Fruit fly (Drosophila melanogaster) whole organism, wandering third instar larva: ENCODE measurements around the gene CG14071.

Experiments
- CG32264 ChIP-seq: fragments of 200-800 bp; sonication (Bioruptor generic); optimal IDR thresholded peaks from 2 replicates; lab custom pipeline; 2016; ENCODE audit warnings: missing biosample characterization, missing genetic modification characterization
- CG9705 ChIP-seq: fragments of 200-800 bp; sonication (Bioruptor generic); optimal IDR thresholded peaks from 2 replicates; lab custom pipeline; 2018; ENCODE audit warnings: missing biosample characterization, mild to moderate bottlenecking, missing genetic modification characterization
- CrebA ChIP-seq: fragments of 200-800 bp; sonication (Bioruptor generic); optimal IDR thresholded peaks from 2 replicates; lab custom pipeline; 2016; ENCODE audit warnings: missing biosample characterization, mild to moderate bottlenecking, missing genetic modification characterization, borderline replicate concordance
- Dfd ChIP-seq: fragments of >200 bp; optimal IDR thresholded peaks from 2 replicates; lab custom pipeline; 2017; ENCODE audit warnings: missing biosample characterization, missing genetic modification characterization
- Dif ChIP-seq: fragments of 200-275, 200-300 bp; sonication (Bioruptor generic); optimal IDR thresholded peaks from 2 replicates; lab custom pipeline; 2018; ENCODE audit warnings: missing biosample characterization, missing genetic modification characterization; ENCODE audit not compliant: partially characterized antibody
- GATAd ChIP-seq: sonication (Bioruptor generic); optimal IDR thresholded peaks from 2 replicates; lab custom pipeline; 2016; ENCODE audit warnings: missing biosample characterization, missing genetic modification characterization
- HLH106 ChIP-seq: fragments of 200-800 bp; optimal IDR thresholded peaks from 3 replicates; lab custom pipeline; 2019; ENCODE audit warnings: missing biosample characterization, mild to moderate bottlenecking, missing genetic modification characterization, moderate library complexity
- Hnf4 ChIP-seq: fragments of 200-800 bp; sonication (Bioruptor generic); optimal IDR thresholded peaks from 2 replicates; lab custom pipeline; 2016; ENCODE audit warnings: missing biosample characterization, mild to moderate bottlenecking, missing genetic modification characterization
- Hr78 ChIP-seq: fragments of >200 bp; optimal IDR thresholded peaks from 2 replicates; lab custom pipeline; 2017; ENCODE audit warnings: missing biosample characterization, missing genetic modification characterization
- Hr83 ChIP-seq: fragments of 200-300 bp; sonication (Bioruptor generic); optimal IDR thresholded peaks from 2 replicates; lab custom pipeline; 2016; ENCODE audit warnings: missing biosample characterization, mild to moderate bottlenecking, missing genetic modification characterization, moderate library complexity; ENCODE audit not compliant: poor library complexity, severe bottlenecking
- Jra ChIP-seq: sonication (Bioruptor generic); optimal IDR thresholded peaks from 2 replicates; lab custom pipeline; 2016; ENCODE audit warnings: missing biosample characterization, missing genetic modification characterization
- Mio ChIP-seq: sonication (Bioruptor generic); optimal IDR thresholded peaks from 2 replicates; lab custom pipeline; 2016; ENCODE audit warnings: missing biosample characterization, missing genetic modification characterization
- Myc ChIP-seq: fragments of >200 bp; optimal IDR thresholded peaks from 2 replicates; lab custom pipeline; 2017
- N ChIP-seq: fragments of >200 bp; optimal IDR thresholded peaks from 2 replicates; lab custom pipeline; 2018; ENCODE audit warnings: missing biosample characterization, missing external identifiers, missing genetic modification characterization
- OdsH ChIP-seq: fragments of 200-800 bp; sonication (Bioruptor generic); optimal IDR thresholded peaks from 2 replicates; lab custom pipeline; 2016; ENCODE audit warnings: missing biosample characterization, mild to moderate bottlenecking, missing genetic modification characterization
- Rel ChIP-seq, 2 experiments: fragments of 200-800 bp; sonication (Bioruptor generic) in 1 of 2; optimal IDR thresholded peaks; 2 replicates in 1 of 2; 3 replicates in 1 of 2; lab custom pipeline; 2016 to 2019; ENCODE audit warnings: mild to moderate bottlenecking in 2 of 2, missing biosample characterization in 2 of 2, missing genetic modification characterization in 2 of 2, moderate library complexity in 1 of 2
- Sp1 ChIP-seq: fragments of 200-800 bp; sonication (Bioruptor generic); optimal IDR thresholded peaks from 3 replicates; lab custom pipeline; 2019; ENCODE audit warnings: missing biosample characterization, mild to moderate bottlenecking, missing genetic modification characterization, moderate library complexity
- Vsx2 ChIP-seq: fragments of 200-300, 225-300 bp; sonication (Bioruptor generic); optimal IDR thresholded peaks from 2 replicates; lab custom pipeline; 2018; ENCODE audit warnings: missing biosample characterization, missing genetic modification characterization; ENCODE audit not compliant: partially characterized antibody
- br ChIP-seq: fragments of 200-800 bp; sonication (Bioruptor generic); optimal IDR thresholded peaks from 2 replicates; lab custom pipeline; 2016; ENCODE audit warnings: missing biosample characterization, missing genetic modification characterization
- brk ChIP-seq: fragments of 200-800 bp; sonication (Bioruptor generic); optimal IDR thresholded peaks from 2 replicates; lab custom pipeline; 2016; ENCODE audit warnings: missing biosample characterization, mild to moderate bottlenecking, missing genetic modification characterization
- dl ChIP-seq, 2 experiments: fragments of 175-275, 200-275 bp in 1 of 2; fragments of 200-275 bp in 1 of 2; sonication (Bioruptor generic); optimal IDR thresholded peaks; lab custom pipeline; 2018; ENCODE audit warnings: mild to moderate bottlenecking in 2 of 2, missing biosample characterization in 2 of 2, missing genetic modification characterization in 2 of 2, moderate library complexity in 2 of 2; ENCODE audit not compliant: partially characterized antibody in 2 of 2, insufficient read depth in 1 of 2
- dmrt93B ChIP-seq: fragments of 200-800 bp; sonication (Bioruptor generic); optimal IDR thresholded peaks from 2 replicates; lab custom pipeline; 2018; ENCODE audit warnings: missing biosample characterization, mild to moderate bottlenecking, missing genetic modification characterization
- dsf ChIP-seq: sonication (Bioruptor generic); optimal IDR thresholded peaks from 2 replicates; lab custom pipeline; 2016; ENCODE audit warnings: missing biosample characterization, missing genetic modification characterization, borderline replicate concordance
- ey ChIP-seq: fragments of 200-800 bp; sonication (Bioruptor generic); optimal IDR thresholded peaks from 2 replicates; lab custom pipeline; 2016; ENCODE audit warnings: missing biosample characterization, missing genetic modification characterization
- foxo ChIP-seq, 2 experiments: fragments of 200-800 bp; sonication (Bioruptor generic); optimal IDR thresholded peaks; 2 replicates in 1 of 2; 3 replicates in 1 of 2; lab custom pipeline; 2016 to 2017; ENCODE audit warnings: missing biosample characterization in 2 of 2, missing genetic modification characterization in 2 of 2
- fru ChIP-seq: fragments of 200-800 bp; sonication (Bioruptor generic); optimal IDR thresholded peaks from 3 replicates; lab custom pipeline; 2016; ENCODE audit warnings: missing biosample characterization, mild to moderate bottlenecking, missing genetic modification characterization
- h ChIP-seq: fragments of 200-800 bp; sonication (Bioruptor generic); optimal IDR thresholded peaks from 3 replicates; lab custom pipeline; 2016; ENCODE audit warnings: missing biosample characterization, mild to moderate bottlenecking, missing genetic modification characterization
- jim ChIP-seq: fragments of 175-275, 200-325 bp; sonication (Bioruptor generic); optimal IDR thresholded peaks from 2 replicates; lab custom pipeline; 2016; ENCODE audit warnings: missing biosample characterization, mild to moderate bottlenecking, missing genetic modification characterization
- lola ChIP-seq: fragments of >200 bp; optimal IDR thresholded peaks from 2 replicates; lab custom pipeline; 2017; ENCODE audit warnings: missing biosample characterization, missing genetic modification characterization
- pan ChIP-seq: fragments of >200 bp; optimal IDR thresholded peaks from 2 replicates; lab custom pipeline; 2017
- psq ChIP-seq: fragments of 200-800 bp; sonication (Bioruptor generic); optimal IDR thresholded peaks from 3 replicates; lab custom pipeline; 2017; ENCODE audit warnings: missing biosample characterization, mild to moderate bottlenecking, missing genetic modification characterization, moderate library complexity
- rgr ChIP-seq: fragments of 200-800 bp; sonication (Bioruptor generic); optimal IDR thresholded peaks from 3 replicates; lab custom pipeline; 2016; ENCODE audit warnings: missing biosample characterization, mild to moderate bottlenecking, missing genetic modification characterization
- sage ChIP-seq: fragments of 200-800 bp; sonication (Bioruptor generic); optimal IDR thresholded peaks from 2 replicates; lab custom pipeline; 2016; ENCODE audit warnings: missing biosample characterization, mild to moderate bottlenecking, missing genetic modification characterization
- tai ChIP-seq: sonication (Bioruptor generic); optimal IDR thresholded peaks from 2 replicates; lab custom pipeline; 2016; ENCODE audit warnings: missing biosample characterization, missing genetic modification characterization
- usp ChIP-seq: fragments of >200 bp; optimal IDR thresholded peaks from 2 replicates; lab custom pipeline; 2017; ENCODE audit warnings: missing biosample characterization, missing genetic modification characterization
- woc ChIP-seq: sonication (Bioruptor generic); optimal IDR thresholded peaks from 2 replicates; lab custom pipeline; 2016; ENCODE audit warnings: missing biosample characterization, mild to moderate bottlenecking, missing genetic modification characterization

CG14071 gene

dm6 chr2L:10856328-10856942, 32.3 kb downstream of the CG14071 start, which contains the start of gene Dnz1 (continued):
- TF ChIP-seq dmrt93B (GFP tag; lab: Kevin White, UChicago) (no peak), Hr78 (GFP tag; lab: Kevin White, UChicago) (no peak), Dfd (GFP tag; lab: Kevin White, UChicago) (no peak)

- TF ChIP-seq CG32264 (GFP tag; lab: Kevin White, UChicago) (no peak), Myc (no peak), HLH106 (no peak), N (GFP tag; lab: Kevin White, UChicago) (no peak), Dif (GFP tag; lab: Kevin White, UChicago) (no peak), Hr78 (GFP tag; lab: Kevin White, UChicago) (no peak), tai (GFP tag; lab: Kevin White, UChicago) (no peak), brk (GFP tag; lab: Kevin White, UChicago) (no peak), GATAd (GFP tag; lab: Kevin White, UChicago) (no peak), br (GFP tag; lab: Kevin White, UChicago) (no peak), sage (GFP tag; lab: Kevin White, UChicago) (no peak), dl (GFP tag; optimal IDR thresholded peaks at IDR 0.05; lab: Kevin White, UChicago; ENCODE audit: insufficient read depth in 1 of 2, partially characterized antibody in 2 of 2) (no peak), jim (GFP tag; lab: Kevin White, UChicago) (no peak), foxo (GFP tag; optimal IDR thresholded peaks at IDR 0.05; lab: Kevin White, UChicago) (no peak), Hr83 (GFP tag; lab: Kevin White, UChicago) (no peak), CG9705 (GFP tag; lab: Kevin White, UChicago) (no peak)
- TF ChIP-seq, all 38 proteins: peak for 0
These were observed 37.3 kb downstream of the CG14071 start for dm6 chr2L:10851336-10851862.

dm6 chr2L:10850320-10850990, 38.3 kb downstream of the CG14071 start, which contains the start of gene porin:
Gene porin (minus strand): TSS chr2L:10850848.
- TF ChIP-seq Jra (GFP tag; lab: Kevin White, UChicago), result peak; percentile 25
- TF ChIP-seq Vsx2 (GFP tag; lab: Kevin White, UChicago), result peak; percentile 26
- TF ChIP-seq HLH106, result no peak
- no peak for TF ChIP-seq ey
- no peak for TF ChIP-seq sage (GFP tag; lab: Kevin White, UChicago)
- TF ChIP-seq Mio (GFP tag; lab: Kevin White, UChicago), result no peak
- peak; percentile 3 for TF ChIP-seq Myc
- no peak for TF ChIP-seq CrebA
- peak; percentile 34 for TF ChIP-seq Sp1
- TF ChIP-seq OdsH (GFP tag; lab: Kevin White, UChicago), result no peak
- TF ChIP-seq CG9705 (GFP tag; lab: Kevin White, UChicago), result no peak
- peak; percentile 13 for TF ChIP-seq br (GFP tag; lab: Kevin White, UChicago)
- no peak for TF ChIP-seq Rel (GFP tag; optimal IDR thresholded peaks at IDR 0.05; lab: Kevin White, UChicago)
- peak; percentile 52 for TF ChIP-seq Rel (tag; optimal IDR thresholded peaks at IDR 0.05; lab: Kevin White, UChicago)
- no peak for TF ChIP-seq dsf
- peak in 1 of 2 experiments; percentile 39 for TF ChIP-seq foxo (GFP tag; optimal IDR thresholded peaks at IDR 0.05; lab: Kevin White, UChicago)
- peak; percentile 18 for TF ChIP-seq fru (GFP tag; lab: Kevin White, UChicago)
- TF ChIP-seq pan (lab: Kevin White, UChicago), result no peak
- TF ChIP-seq psq (GFP tag; lab: Kevin White, UChicago), result peak; percentile 78
- TF ChIP-seq Hr78 (GFP tag; lab: Kevin White, UChicago), result no peak
- no peak for TF ChIP-seq usp (GFP tag; lab: Kevin White, UChicago)
- TF ChIP-seq tai (GFP tag; lab: Kevin White, UChicago), result no peak
- no peak for TF ChIP-seq woc (GFP tag; lab: Kevin White, UChicago)
- no peak for TF ChIP-seq dl (GFP tag; optimal IDR thresholded peaks at IDR 0.05; lab: Kevin White, UChicago; ENCODE audit: insufficient read depth in 1 of 2, partially characterized antibody in 2 of 2)
- TF ChIP-seq N (GFP tag; lab: Kevin White, UChicago), result no peak
- peak; percentile 27 for TF ChIP-seq h
- no peak for TF ChIP-seq Dfd (GFP tag; lab: Kevin White, UChicago)
- no peak for TF ChIP-seq dmrt93B (GFP tag; lab: Kevin White, UChicago)
- no peak for TF ChIP-seq Hnf4 (GFP tag; lab: Kevin White, UChicago)
- peak; percentile 8 for TF ChIP-seq rgr (GFP tag; lab: Kevin White, UChicago)
- TF ChIP-seq lola (GFP tag; lab: Kevin White, UChicago), result no peak
